Worm (Caenorhabditis elegans): ENCODE data around the gene hpo-34.

DNA sequence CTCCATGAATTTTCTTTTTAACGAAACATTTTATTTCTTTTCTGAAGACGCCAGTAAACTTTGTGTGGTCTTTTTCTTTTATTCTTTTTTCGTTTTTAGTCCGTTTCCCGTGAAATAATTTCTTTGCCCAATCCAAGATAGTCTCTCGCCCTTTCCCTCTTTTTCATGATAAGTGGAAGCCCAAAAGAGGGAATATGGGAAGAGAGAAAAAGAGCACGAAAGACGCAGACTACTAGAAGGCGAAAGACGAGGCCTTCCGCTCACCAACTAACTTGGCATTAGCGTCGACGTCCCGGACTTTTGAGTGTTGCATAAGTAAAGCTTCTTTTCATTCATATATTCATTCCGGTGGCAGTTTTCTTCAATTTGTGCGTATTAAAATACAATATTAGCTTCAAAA, 34.0 kb upstream of the hpo-34 start:
- TF ChIP-seq fos-1 (tag; optimal IDR thresholded peaks at IDR 0.05) (no peak), jun-1 (tag; optimal IDR thresholded peaks at IDR 0.05) (no peak), nhr-6 (tag; optimal IDR thresholded peaks at IDR 0.05) (no peak), ZK337.2 (GFP tag; IDR thresholded peaks at IDR 0.05) (no peak), dpl-1 (GFP tag; optimal IDR thresholded peaks at IDR 0.05) (no peak), ceh-28 (tag; optimal IDR thresholded peaks at IDR 0.05) (no peak)

Measured in whole organism, L4 larva.